Fruit fly (Drosophila melanogaster) whole organism, embryonic: ENCODE results near the gene Coa8.
A peak's percentile ranks its signal among the peaks of the same experiment; 100 is the strongest.

Source experiments
- B-H1 ChIP-seq: fragments of 200-800 bp; sonication (Bioruptor generic); IDR thresholded peaks from 3 replicates; pipeline ENCODE4 v1.3.6; 2022; ENCODE audit warnings: missing biosample characterization, missing genetic modification characterization
- CG10959 ChIP-seq: fragments of 200-800 bp; sonication (Bioruptor generic); IDR thresholded peaks from 2 replicates; pipeline ENCODE4 v1.3.6; 2022; ENCODE audit warnings: missing biosample characterization, missing genetic modification characterization
- CG11560 ChIP-seq: fragments of 200-800 bp; sonication (Bioruptor generic); IDR thresholded peaks from 3 replicates; pipeline ENCODE4 v1.3.6; 2022; ENCODE audit warnings: missing biosample characterization, missing genetic modification characterization
- CG11723 ChIP-seq: fragments of 200-800 bp; sonication (Bioruptor generic); optimal IDR thresholded peaks from 2 replicates; lab custom pipeline; 2017; ENCODE audit warnings: missing biosample characterization, mild to moderate bottlenecking, missing genetic modification characterization
- CG13894 ChIP-seq: fragments of 200-800 bp; sonication (Bioruptor generic); optimal IDR thresholded peaks from 3 replicates; lab custom pipeline; 2018; ENCODE audit warnings: missing biosample characterization, mild to moderate bottlenecking, missing genetic modification characterization, moderate library complexity
- CG1529 ChIP-seq: fragments of 200-800 bp; sonication (Bioruptor generic); optimal IDR thresholded peaks from 3 replicates; lab custom pipeline; 2018; ENCODE audit warnings: missing biosample characterization, missing genetic modification characterization
- CG18262 ChIP-seq: fragments of 200-800 bp; optimal IDR thresholded peaks from 3 replicates; lab custom pipeline; 2019; ENCODE audit warnings: missing biosample characterization, mild to moderate bottlenecking, missing genetic modification characterization, moderate library complexity
- CG2129 ChIP-seq: fragments of 200-800 bp; sonication (Bioruptor generic); IDR thresholded peaks from 2 replicates; pipeline ENCODE4 v1.3.6; 2022; ENCODE audit warnings: missing biosample characterization, missing genetic modification characterization; ENCODE audit not compliant: partially characterized antibody
- CG2199 ChIP-seq: fragments of 200-800 bp; sonication (Bioruptor generic); IDR thresholded peaks from 3 replicates; pipeline ENCODE4 v1.3.6; 2022; ENCODE audit warnings: missing biosample characterization, missing genetic modification characterization
- CG2202 ChIP-seq: fragments of 200-800 bp; sonication (Bioruptor generic); optimal IDR thresholded peaks from 2 replicates; lab custom pipeline; 2018; ENCODE audit warnings: missing biosample characterization, mild to moderate bottlenecking, missing genetic modification characterization
- CG30020 ChIP-seq: fragments of 200-800 bp; optimal IDR thresholded peaks from 2 replicates; lab custom pipeline; 2019; ENCODE audit warnings: missing biosample characterization, mild to moderate bottlenecking, missing genetic modification characterization, moderate library complexity
- CG34376 ChIP-seq: fragments of 200-800 bp; sonication (Bioruptor generic); optimal IDR thresholded peaks from 2 replicates; lab custom pipeline; 2018; ENCODE audit warnings: missing biosample characterization, mild to moderate bottlenecking, missing genetic modification characterization
- CG3838 ChIP-seq: fragments of 200-800 bp; sonication (Bioruptor generic); optimal IDR thresholded peaks from 3 replicates; lab custom pipeline; 2016; ENCODE audit warnings: missing biosample characterization, missing genetic modification characterization
- CG3995 ChIP-seq: fragments of 200-800 bp; sonication (Bioruptor generic); optimal IDR thresholded peaks from 3 replicates; lab custom pipeline; 2016; ENCODE audit warnings: missing biosample characterization, missing genetic modification characterization
- CG42726 ChIP-seq: fragments of 200-800 bp; sonication (Bioruptor generic); IDR thresholded peaks from 2 replicates; pipeline ENCODE4 v1.3.6; 2022; ENCODE audit warnings: missing biosample characterization, missing genetic modification characterization; ENCODE audit not compliant: partially characterized antibody
- CG4282 ChIP-seq: fragments of 200-800 bp; sonication (Bioruptor generic); optimal IDR thresholded peaks from 2 replicates; lab custom pipeline; 2016; ENCODE audit warnings: missing biosample characterization, missing genetic modification characterization
- CG4404 ChIP-seq: fragments of 200-800 bp; sonication (Bioruptor generic); IDR thresholded peaks from 2 replicates; pipeline ENCODE4 v1.3.6; 2022; ENCODE audit warnings: missing biosample characterization, missing genetic modification characterization
- CG8089 ChIP-seq: fragments of 200-800 bp; sonication (Bioruptor generic); optimal IDR thresholded peaks from 3 replicates; lab custom pipeline; 2016; ENCODE audit warnings: missing biosample characterization, missing genetic modification characterization
- CG9437 ChIP-seq: fragments of 200-800 bp; sonication (Bioruptor generic); optimal IDR thresholded peaks from 2 replicates; lab custom pipeline; 2018; ENCODE audit warnings: missing biosample characterization, mild to moderate bottlenecking, missing genetic modification characterization
- CG9797 ChIP-seq: fragments of 200-800 bp; sonication (Bioruptor generic); optimal IDR thresholded peaks from 3 replicates; lab custom pipeline; 2018; ENCODE audit warnings: missing biosample characterization, mild to moderate bottlenecking, missing genetic modification characterization
- CkIIα-i1 ChIP-seq: fragments of 200-800 bp; sonication (Bioruptor generic); IDR thresholded peaks from 2 replicates; pipeline ENCODE4 v1.3.6; 2022; ENCODE audit warnings: missing biosample characterization, missing genetic modification characterization
- Dip2 ChIP-seq: fragments of 200-800 bp; sonication (Bioruptor generic); IDR thresholded peaks from 2 replicates; pipeline ENCODE4 v1.3.6; 2022; ENCODE audit warnings: missing biosample characterization, missing genetic modification characterization
- Doc2 ChIP-seq: fragments of 200-800 bp; sonication (Bioruptor generic); IDR thresholded peaks from 2 replicates; pipeline ENCODE4 v1.3.6; 2022; ENCODE audit warnings: missing biosample characterization, missing genetic modification characterization
- GATAe ChIP-seq: fragments of 200-800 bp; sonication (Bioruptor generic); conservative IDR thresholded peaks from 2 replicates; pipeline ENCODE4 v1.3.6; 2022; ENCODE audit warnings: missing biosample characterization, missing genetic modification characterization
- Hr3 ChIP-seq: fragments of 200-800 bp; sonication (Bioruptor generic); optimal IDR thresholded peaks from 3 replicates; lab custom pipeline; 2016; ENCODE audit warnings: missing biosample characterization, missing genetic modification characterization
- Rfx ChIP-seq: fragments of 200-800 bp; sonication (Bioruptor generic); IDR thresholded peaks from 2 replicates; pipeline ENCODE4 v1.3.6; 2022; ENCODE audit warnings: missing biosample characterization, missing genetic modification characterization
- az2 ChIP-seq: fragments of 200-800 bp; sonication (Bioruptor generic); optimal IDR thresholded peaks from 3 replicates; lab custom pipeline; 2016; ENCODE audit warnings: missing biosample characterization, missing genetic modification characterization
- br ChIP-seq: fragments of >200 bp; optimal IDR thresholded peaks from 2 replicates; lab custom pipeline; 2017
- cad ChIP-seq: fragments of >200 bp; optimal IDR thresholded peaks from 2 replicates; lab custom pipeline; 2017; ENCODE audit warnings: missing biosample characterization, missing genetic modification characterization
- cato ChIP-seq: fragments of 200-800 bp; sonication (Bioruptor generic); optimal IDR thresholded peaks from 2 replicates; lab custom pipeline; 2016; ENCODE audit warnings: missing biosample characterization, missing genetic modification characterization, borderline replicate concordance
- cg ChIP-seq: fragments of 200-800 bp; sonication (Bioruptor generic); optimal IDR thresholded peaks from 3 replicates; lab custom pipeline; 2019; ENCODE audit warnings: missing biosample characterization, mild to moderate bottlenecking, missing genetic modification characterization, moderate library complexity
- chinmo ChIP-seq: fragments of 200-800 bp; sonication (Bioruptor generic); IDR thresholded peaks from 4 replicates; pipeline ENCODE4 v1.3.6; 2022; ENCODE audit warnings: missing biosample characterization, missing genetic modification characterization; ENCODE audit not compliant: partially characterized antibody
- exex ChIP-seq: fragments of 200-800 bp; sonication (Bioruptor generic); optimal IDR thresholded peaks from 4 replicates; lab custom pipeline; 2018; ENCODE audit warnings: missing biosample characterization, mild to moderate bottlenecking, missing genetic modification characterization, moderate library complexity
- gcm2 ChIP-seq: fragments of 200-800 bp; sonication (Bioruptor generic); optimal IDR thresholded peaks from 2 replicates; lab custom pipeline; 2016; ENCODE audit warnings: missing biosample characterization, missing genetic modification characterization
- grn ChIP-seq: fragments of 200-800 bp; sonication (Bioruptor generic); optimal IDR thresholded peaks from 3 replicates; lab custom pipeline; 2017; ENCODE audit warnings: missing biosample characterization, missing genetic modification characterization
- gro ChIP-seq: fragments of 200-800 bp; sonication (Bioruptor generic); optimal IDR thresholded peaks from 2 replicates; lab custom pipeline; 2016; ENCODE audit warnings: missing biosample characterization, missing genetic modification characterization
- gt ChIP-seq: fragments of 200-800 bp; sonication (Bioruptor generic); IDR thresholded peaks from 2 replicates; pipeline ENCODE4 v1.3.6; 2022; ENCODE audit warnings: missing biosample characterization, missing genetic modification characterization
- h ChIP-seq: fragments of >200 bp; optimal IDR thresholded peaks from 2 replicates; lab custom pipeline; 2017
- hbn ChIP-seq: fragments of 200-800 bp; sonication (Bioruptor generic); IDR thresholded peaks from 2 replicates; pipeline ENCODE4 v1.3.6; 2022; ENCODE audit warnings: missing biosample characterization, missing genetic modification characterization; ENCODE audit not compliant: partially characterized antibody
- her ChIP-seq: fragments of 200-800 bp; sonication (Bioruptor generic); optimal IDR thresholded peaks from 2 replicates; lab custom pipeline; 2016; ENCODE audit warnings: missing biosample characterization, missing genetic modification characterization
- inv ChIP-seq: fragments of 200-800 bp; sonication (Bioruptor generic); IDR thresholded peaks from 2 replicates; pipeline ENCODE4 v1.3.6; 2022; ENCODE audit warnings: missing biosample characterization, missing genetic modification characterization; ENCODE audit not compliant: partially characterized antibody
- kay ChIP-seq: fragments of 200-800 bp; sonication (Bioruptor generic); optimal IDR thresholded peaks from 2 replicates; lab custom pipeline; 2016; ENCODE audit warnings: missing biosample characterization, missing genetic modification characterization
- lab ChIP-seq: fragments of 200-800 bp; sonication (Bioruptor generic); optimal IDR thresholded peaks from 3 replicates; lab custom pipeline; 2017; ENCODE audit warnings: missing biosample characterization, missing genetic modification characterization, mild to moderate bottlenecking, moderate library complexity, missing genetic modification reagents
- nau ChIP-seq: fragments of 200-800 bp; sonication (Bioruptor generic); optimal IDR thresholded peaks from 3 replicates; lab custom pipeline; 2017; ENCODE audit warnings: missing biosample characterization, mild to moderate bottlenecking, missing genetic modification characterization, missing genetic modification reagents
- pita ChIP-seq: fragments of 200-800 bp; sonication (Bioruptor generic); optimal IDR thresholded peaks from 2 replicates; lab custom pipeline; 2017; ENCODE audit warnings: missing biosample characterization, mild to moderate bottlenecking, missing genetic modification characterization
- slbo ChIP-seq: fragments of 200-800 bp; sonication (Bioruptor generic); IDR thresholded peaks from 2 replicates; pipeline ENCODE4 v1.3.6; 2022; ENCODE audit warnings: missing biosample characterization, missing genetic modification characterization
- sqz ChIP-seq: fragments of 200-800 bp; sonication (Bioruptor generic); optimal IDR thresholded peaks from 3 replicates; lab custom pipeline; 2018; ENCODE audit warnings: missing biosample characterization, mild to moderate bottlenecking, missing genetic modification characterization
- sug ChIP-seq: fragments of 200-800 bp; optimal IDR thresholded peaks from 2 replicates; lab custom pipeline; 2019; ENCODE audit warnings: missing biosample characterization, mild to moderate bottlenecking, missing genetic modification characterization, moderate library complexity
- tin ChIP-seq: fragments of 200-800 bp; sonication (Bioruptor generic); optimal IDR thresholded peaks from 3 replicates; lab custom pipeline; 2016; ENCODE audit warnings: missing biosample characterization, missing genetic modification characterization
- tna ChIP-seq: fragments of 200-800 bp; sonication (Bioruptor generic); IDR thresholded peaks from 2 replicates; pipeline ENCODE4 v1.3.6; 2022; ENCODE audit warnings: missing biosample characterization, missing genetic modification characterization; ENCODE audit not compliant: partially characterized antibody
- wor ChIP-seq: fragments of 200-800 bp; sonication (Bioruptor generic); IDR thresholded peaks from 2 replicates; pipeline ENCODE4 v1.3.6; 2022; ENCODE audit warnings: missing biosample characterization, missing genetic modification characterization
- z ChIP-seq: fragments of 200-800 bp; sonication (Bioruptor generic); IDR thresholded peaks from 3 replicates; pipeline ENCODE4 v1.3.6; 2022; ENCODE audit warnings: missing biosample characterization, missing genetic modification characterization

The Coa8 gene

dm6 chrX:1848624-1849198 lies 31.4 kb upstream of the Coa8 start (continued):
- TF ChIP-seq Doc2 (GFP tag; lab: Robert Waterston, UW) (no peak), grn (peak; percentile 39), exex (tag; lab: Kevin White, UChicago) (peak; percentile 67), h (lab: Kevin White, UChicago) (no peak), hbn (GFP tag; lab: Robert Waterston, UW) (no peak), CG8089 (GFP tag; lab: Kevin White, UChicago) (no peak), az2 (no peak), CG9437 (GFP tag; lab: Kevin White, UChicago) (no peak), pita (GFP tag; lab: Kevin White, UChicago) (no peak), br (lab: Kevin White, UChicago) (no peak), CG9797 (GFP tag; lab: Kevin White, UChicago) (no peak), inv (GFP tag; lab: Robert Waterston, UW) (no peak), CG11560 (tag; lab: Robert Waterston, UW) (no peak), tna (no peak), CG10959 (GFP tag; lab: Robert Waterston, UW) (no peak), cato (no peak), chinmo (GFP tag; lab: Robert Waterston, UW) (no peak), CG18262 (tag; lab: Kevin White, UChicago) (no peak), kay (no peak), sug (tag; lab: Kevin White, UChicago) (peak; percentile 51), CG3838 (GFP tag; lab: Kevin White, UChicago) (no peak), CkIIα-i1 (GFP tag; lab: Robert Waterston, UW) (no peak), gro (GFP tag; lab: Kevin White, UChicago) (no peak), CG34376 (GFP tag; lab: Kevin White, UChicago) (peak; percentile 60), CG4282 (GFP tag; lab: Kevin White, UChicago) (no peak), lab (GFP tag; lab: Kevin White, UChicago) (peak; percentile 31), slbo (no peak), gcm2 (no peak), CG11723 (GFP tag; lab: Kevin White, UChicago) (no peak), Hr3 (no peak), sqz (GFP tag; lab: Kevin White, UChicago) (no peak), CG2129 (no peak), CG2202 (tag; lab: Kevin White, UChicago) (no peak), CG3995 (no peak), wor (GFP tag; lab: Robert Waterston, UW) (no peak), CG30020 (tag; lab: Kevin White, UChicago) (no peak), GATAe (GFP tag; lab: Robert Waterston, UW) (no peak), CG2199 (no peak), CG1529 (no peak), nau (GFP tag; lab: Kevin White, UChicago) (no peak), B-H1 (GFP tag; lab: Robert Waterston, UW) (no peak), CG4404 (no peak), tin (GFP tag; lab: Kevin White, UChicago) (no peak), CG13894 (tag; lab: Kevin White, UChicago) (peak; percentile 31), CG42726 (no peak), cg (peak; percentile 12), cad (GFP tag; lab: Kevin White, UChicago) (no peak), her (no peak), gt (GFP tag; lab: Robert Waterston, UW) (no peak), z (GFP tag; lab: Robert Waterston, UW) (no peak), Rfx (GFP tag; lab: Robert Waterston, UW) (no peak), Dip2 (GFP tag; lab: Robert Waterston, UW) (no peak)
